Worm (Caenorhabditis elegans) whole organism, L1 larva: ENCODE results near the gene D1086.10.

Experiments used
- ama-1 ChIP-seq: fragments of 150-350 bp; optimal IDR thresholded peaks from 2 replicates; lab custom pipeline; 2014
- blmp-1 ChIP-seq: fragments of 150-350 bp; optimal IDR thresholded peaks from 2 replicates; lab custom pipeline; 2014; ENCODE audit warnings: missing biosample characterization, missing genetic modification characterization
- ceh-8 ChIP-seq: fragments of 200-800 bp; sonication (Bioruptor generic); optimal IDR thresholded peaks from 2 replicates; lab custom pipeline; 2018; ENCODE audit warnings: mild to moderate bottlenecking, missing genetic modification characterization, moderate library complexity, missing compliant biosample characterization
- ceh-82 ChIP-seq, 3 experiments: fragments of 150-350 bp in 1 of 3; sonication (generic microtip) in 2 of 3; optimal IDR thresholded peaks; 2 replicates each; lab custom pipeline; 2014 to 2017; ENCODE audit warnings: missing biosample characterization in 3 of 3, missing genetic modification characterization in 3 of 3
- ceh-88 ChIP-seq: fragments of 200-800 bp; sonication (Bioruptor generic); IDR thresholded peaks from 2 replicates; pipeline ENCODE4 v1.3.6; 2022; ENCODE audit warnings: missing genetic modification characterization, missing compliant biosample characterization
- ces-1 ChIP-seq: fragments of 150-350 bp; optimal IDR thresholded peaks from 2 replicates; lab custom pipeline; 2014; ENCODE audit warnings: missing biosample characterization, missing genetic modification reagents, missing genetic modification characterization
- dsc-1 ChIP-seq: sonication (generic microtip); optimal IDR thresholded peaks from 2 replicates; lab custom pipeline; 2016; ENCODE audit warnings: mild to moderate bottlenecking, missing genetic modification characterization, missing compliant biosample characterization
- efl-3 ChIP-seq: fragments of 200-800 bp; sonication (Bioruptor generic); optimal IDR thresholded peaks from 2 replicates; lab custom pipeline; 2018; ENCODE audit warnings: mild to moderate bottlenecking, missing genetic modification characterization, missing compliant biosample characterization
- egl-13 ChIP-seq: sonication (generic microtip); optimal IDR thresholded peaks from 2 replicates; lab custom pipeline; 2016; ENCODE audit warnings: missing genotype, missing genetic modification reagents, missing genetic modification characterization, missing compliant biosample characterization
- ets-5 ChIP-seq: fragments of 200-800 bp; sonication (Bioruptor generic); IDR thresholded peaks from 2 replicates; pipeline ENCODE4 v1.3.6; 2022; ENCODE audit warnings: missing genetic modification characterization, missing compliant biosample characterization
- fkh-10 ChIP-seq: sonication (generic microtip); optimal IDR thresholded peaks from 2 replicates; lab custom pipeline; 2017; ENCODE audit warnings: missing biosample characterization, missing genetic modification reagents, missing genetic modification characterization
- fkh-4 ChIP-seq: sonication (generic microtip); optimal IDR thresholded peaks from 2 replicates; lab custom pipeline; 2016; ENCODE audit warnings: missing compliant biosample characterization, missing genetic modification characterization, borderline replicate concordance
- grh-1 ChIP-seq: fragments of 200-800 bp; sonication (Bioruptor generic); IDR thresholded peaks from 2 replicates; pipeline ENCODE4 v1.3.6; 2022; ENCODE audit warnings: missing genetic modification reagents, missing genetic modification characterization, missing compliant biosample characterization
- hlh-17 ChIP-seq: fragments of 200-800 bp; sonication (Bioruptor generic); optimal IDR thresholded peaks from 2 replicates; lab custom pipeline; 2018; ENCODE audit warnings: missing genetic modification characterization, mild to moderate bottlenecking, missing compliant biosample characterization, moderate library complexity, borderline replicate concordance
- hlh-4 ChIP-seq: sonication (generic microtip); optimal IDR thresholded peaks from 2 replicates; lab custom pipeline; 2016; ENCODE audit warnings: mild to moderate bottlenecking, missing genetic modification characterization, missing compliant biosample characterization
- hpl-2 ChIP-seq: fragments of 150-350 bp; optimal IDR thresholded peaks from 2 replicates; lab custom pipeline; 2014; ENCODE audit warnings: missing biosample characterization, missing genetic modification reagents, missing genetic modification characterization
- irx-1 ChIP-seq: sonication (generic microtip); optimal IDR thresholded peaks from 2 replicates; lab custom pipeline; 2016; ENCODE audit warnings: missing genetic modification characterization, missing compliant biosample characterization
- isw-1 ChIP-seq: fragments of 200-800 bp; sonication (Bioruptor generic); IDR thresholded peaks from 2 replicates; pipeline ENCODE4 v1.3.6; 2022; ENCODE audit warnings: missing genetic modification characterization, missing compliant biosample characterization
- jun-1 ChIP-seq: fragments of 150-350 bp; optimal IDR thresholded peaks from 2 replicates; lab custom pipeline; 2014; ENCODE audit warnings: missing biosample characterization, missing genetic modification reagents, missing genetic modification characterization
- lin-13 ChIP-seq: fragments of 150-350 bp; optimal IDR thresholded peaks from 2 replicates; lab custom pipeline; 2014; ENCODE audit warnings: missing biosample characterization, missing genetic modification reagents, missing genetic modification characterization
- lin-14 ChIP-seq: fragments of 200-800 bp; sonication (Bioruptor generic); optimal IDR thresholded peaks from 2 replicates; lab custom pipeline; 2018; ENCODE audit warnings: mild to moderate bottlenecking, missing genetic modification characterization, moderate library complexity, missing compliant biosample characterization
- lin-15B ChIP-seq: fragments of 150-350 bp; sonication (generic microtip); optimal IDR thresholded peaks from 3 replicates; lab custom pipeline; 2014; ENCODE audit warnings: missing biosample characterization, missing genetic modification characterization
- lin-39 ChIP-seq: fragments of 150-350 bp; optimal IDR thresholded peaks from 2 replicates; lab custom pipeline; 2014; ENCODE audit warnings: missing biosample characterization, missing genetic modification reagents, missing genetic modification characterization
- lir-3 ChIP-seq: sonication (generic microtip); optimal IDR thresholded peaks from 2 replicates; lab custom pipeline; 2016; ENCODE audit warnings: mild to moderate bottlenecking, missing genetic modification characterization, moderate library complexity, missing compliant biosample characterization; ENCODE audit not compliant: poor library complexity
- mdl-1 ChIP-seq, 2 experiments: fragments of 150-350 bp; optimal IDR thresholded peaks; 2 replicates each; lab custom pipeline; 2014 to 2017; ENCODE audit warnings: missing biosample characterization in 2 of 2, missing genetic modification characterization in 2 of 2, inconsistent platforms in 1 of 2
- mef-2 ChIP-seq: fragments of 150-350 bp; optimal IDR thresholded peaks from 2 replicates; lab custom pipeline; 2014; ENCODE audit warnings: missing biosample characterization, missing genetic modification characterization
- nhr-19 ChIP-seq: fragments of 200-800 bp; sonication (Bioruptor generic); conservative IDR thresholded peaks from 2 replicates; pipeline ENCODE4 v1.3.6; 2022; ENCODE audit warnings: missing genetic modification characterization, missing compliant biosample characterization
- nhr-20 ChIP-seq: sonication (generic microtip); optimal IDR thresholded peaks from 2 replicates; lab custom pipeline; 2016; ENCODE audit warnings: mild to moderate bottlenecking, missing genetic modification characterization, missing compliant biosample characterization
- nhr-237 ChIP-seq: fragments of 150-350 bp; optimal IDR thresholded peaks from 2 replicates; lab custom pipeline; 2014; ENCODE audit warnings: missing biosample characterization, missing genetic modification characterization
- nhr-47 ChIP-seq: sonication (generic microtip); optimal IDR thresholded peaks from 2 replicates; lab custom pipeline; 2016; ENCODE audit warnings: mild to moderate bottlenecking, missing genetic modification characterization, moderate library complexity, missing compliant biosample characterization
- nhr-71 ChIP-seq: sonication (generic microtip); optimal IDR thresholded peaks from 2 replicates; lab custom pipeline; 2016; ENCODE audit warnings: mild to moderate bottlenecking, missing genetic modification characterization, moderate library complexity, missing compliant biosample characterization
- nhr-76 ChIP-seq: sonication (generic microtip); optimal IDR thresholded peaks from 2 replicates; lab custom pipeline; 2017; ENCODE audit warnings: missing biosample characterization, missing genetic modification characterization
- nhr-77 ChIP-seq: fragments of 150-350 bp; optimal IDR thresholded peaks from 2 replicates; lab custom pipeline; 2014; ENCODE audit warnings: missing biosample characterization, missing genetic modification characterization
- nhr-85 ChIP-seq: sonication (generic microtip); peaks from one replicate; lab custom pipeline; 2016; ENCODE audit warnings: missing genetic modification characterization, inconsistent platforms, missing compliant biosample characterization
- nhr-90 ChIP-seq: sonication (generic microtip); optimal IDR thresholded peaks from 2 replicates; lab custom pipeline; 2016; ENCODE audit warnings: mild to moderate bottlenecking, missing genetic modification characterization, missing compliant biosample characterization; ENCODE audit not compliant: poor library complexity
- pqm-1 ChIP-seq: sonication (generic microtip); optimal IDR thresholded peaks from 3 replicates; lab custom pipeline; 2017; ENCODE audit warnings: missing biosample characterization, missing genetic modification characterization
- sox-4 ChIP-seq: sonication (generic microtip); optimal IDR thresholded peaks from 2 replicates; lab custom pipeline; 2016; ENCODE audit warnings: missing genetic modification characterization, missing compliant biosample characterization
- sup-37 ChIP-seq: fragments of 200-800 bp; sonication (Bioruptor generic); optimal IDR thresholded peaks from 2 replicates; lab custom pipeline; 2018; ENCODE audit warnings: mild to moderate bottlenecking, missing genetic modification characterization, missing compliant biosample characterization
- tbx-2 ChIP-seq: sonication (generic microtip); optimal IDR thresholded peaks from 2 replicates; lab custom pipeline; 2016; ENCODE audit warnings: missing genetic modification characterization, missing compliant biosample characterization
- unc-130 ChIP-seq: fragments of 150-350 bp; optimal IDR thresholded peaks from 2 replicates; lab custom pipeline; 2017; ENCODE audit warnings: missing biosample characterization, missing genetic modification characterization, inconsistent platforms
- unc-62 ChIP-seq: fragments of 150-350 bp; optimal IDR thresholded peaks from 2 replicates; lab custom pipeline; 2014; ENCODE audit warnings: missing biosample characterization, missing genetic modification reagents, missing genetic modification characterization
- vab-15 ChIP-seq: sonication (generic microtip); optimal IDR thresholded peaks from 2 replicates; lab custom pipeline; 2017; ENCODE audit warnings: missing genotype, mild to moderate bottlenecking, missing genetic modification characterization, missing compliant biosample characterization
- ztf-4 ChIP-seq: fragments of 150-350 bp; optimal IDR thresholded peaks from 2 replicates; lab custom pipeline; 2014; ENCODE audit warnings: missing biosample characterization, missing genetic modification characterization

The D1086.10 gene

DNA sequence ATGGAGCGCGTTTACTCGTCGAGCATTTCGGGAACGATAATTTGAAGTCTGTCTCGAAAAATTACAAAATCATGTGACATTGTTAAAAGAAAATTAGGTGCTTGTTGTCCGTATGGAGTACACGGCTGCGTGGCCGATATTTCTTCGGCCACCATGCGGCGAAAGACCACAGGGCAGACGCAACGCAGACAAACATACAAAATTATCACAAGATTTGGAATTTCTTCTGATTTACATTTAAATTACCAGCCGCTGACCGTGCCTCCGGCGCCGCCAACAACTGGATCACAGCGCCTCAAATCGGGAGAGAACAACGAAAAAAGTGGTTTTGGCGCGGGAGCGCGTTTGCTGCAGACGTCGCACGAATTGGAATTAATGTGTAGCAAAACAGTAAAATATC lies 27.5 kb upstream of the D1086.10 start (continued):
- TF ChIP-seq lin-15B (tag; lab: Kevin White, UChicago) (peak; percentile 65), blmp-1 (tag; lab: Kevin White, UChicago) (peak; percentile 59), nhr-90 (tag; lab: Kevin White, UChicago) (peak; percentile 100), efl-3 (GFP tag; lab: Kevin White, UChicago) (peak; percentile 94), sox-4 (tag; lab: Kevin White, UChicago) (peak; percentile 98), irx-1 (tag; lab: Kevin White, UChicago) (peak; percentile 99), jun-1 (tag; lab: Kevin White, UChicago) (peak; percentile 87), egl-13 (tag; lab: Kevin White, UChicago) (peak; percentile 98), grh-1 (GFP tag; lab: Robert Waterston, UW) (peak; percentile 99), ztf-4 (tag; lab: Kevin White, UChicago) (peak; percentile 95), hpl-2 (GFP tag; lab: Kevin White, UChicago) (peak; percentile 53), vab-15 (tag; lab: Kevin White, UChicago) (peak; percentile 88), nhr-20 (tag; lab: Kevin White, UChicago) (peak; percentile 99), lin-39 (tag; lab: Kevin White, UChicago) (peak; percentile 93), ceh-8 (GFP tag; lab: Kevin White, UChicago) (peak; percentile 97), nhr-237 (peak; percentile 63), hlh-4 (tag; lab: Kevin White, UChicago) (peak; percentile 95), ceh-88 (GFP tag; lab: Robert Waterston, UW) (peak; percentile 99), nhr-19 (GFP tag; lab: Robert Waterston, UW) (peak; percentile 100), isw-1 (GFP tag; lab: Robert Waterston, UW) (peak; percentile 99), nhr-77 (tag; lab: Kevin White, UChicago) (peak; percentile 82), hlh-17 (GFP tag; lab: Kevin White, UChicago) (peak; percentile 94), tbx-2 (tag; lab: Kevin White, UChicago) (peak; percentile 99), nhr-76 (tag; lab: Kevin White, UChicago) (peak; percentile 1), lin-13 (GFP tag; lab: Kevin White, UChicago) (peak; percentile 92), ama-1 (lab: Kevin White, UChicago) (peak; percentile 2), nhr-85 (tag; lab: Kevin White, UChicago) (peak; percentile 100), fkh-10 (GFP tag; lab: Kevin White, UChicago) (peak; percentile 29)

ce11 chrV:14057540-14057939 lies 25.0 kb upstream of the D1086.10 start, which contains the start of gene F58D12.3:
Gene F58D12.3, plus strand, starts transcription at chrV:14057840.
- TF ChIP-seq fkh-4 (tag; lab: Kevin White, UChicago) (no peak), sup-37 (GFP tag; lab: Kevin White, UChicago) (no peak), lir-3 (tag; lab: Kevin White, UChicago) (no peak), nhr-76 (tag; lab: Kevin White, UChicago) (no peak), pqm-1 (tag; lab: Kevin White, UChicago) (no peak), nhr-71 (tag; lab: Kevin White, UChicago) (no peak), ces-1 (GFP tag; lab: Kevin White, UChicago) (no peak), nhr-77 (tag; lab: Kevin White, UChicago) (no peak), fkh-10 (GFP tag; lab: Kevin White, UChicago) (no peak), ceh-88 (GFP tag; lab: Robert Waterston, UW) (no peak), lin-14 (GFP tag; lab: Kevin White, UChicago) (no peak), mdl-1 (tag; optimal IDR thresholded peaks at IDR 0.05; lab: Kevin White, UChicago) (no peak), nhr-47 (no peak), sox-4 (tag; lab: Kevin White, UChicago) (no peak)

ce11 chrV:14063980-14064379 lies 18.6 kb upstream of the D1086.10 start:
- TF ChIP-seq mef-2 = no peak
- TF ChIP-seq unc-62 = no peak
- TF ChIP-seq fkh-10 (GFP tag; lab: Kevin White, UChicago) = no peak
- TF ChIP-seq ces-1 (GFP tag; lab: Kevin White, UChicago) = no peak
- no peak for TF ChIP-seq ets-5
- no peak for TF ChIP-seq nhr-237
- no peak for TF ChIP-seq unc-130 (tag; lab: Kevin White, UChicago)
- TF ChIP-seq ceh-82 (tag; optimal IDR thresholded peaks at IDR 0.05; lab: Kevin White, UChicago) = no peak
- TF ChIP-seq ceh-8 (GFP tag; lab: Kevin White, UChicago) = no peak
- no peak for TF ChIP-seq nhr-76 (tag; lab: Kevin White, UChicago)
- TF ChIP-seq dsc-1 (tag; lab: Kevin White, UChicago) = no peak
